Worm (Caenorhabditis elegans) whole organism, late embryonic: Measurements from ENCODE around the gene srv-12.

ENCODE experiments used
- dve-1 ChIP-seq: sonication (generic microtip); optimal IDR thresholded peaks from 2 replicates; lab custom pipeline; 2017; ENCODE audit warnings: antibody characterized with exemption, mild to moderate bottlenecking, missing genetic modification characterization, missing compliant biosample characterization
- lin-11 ChIP-seq: fragments of 200-800 bp; sonication (Bioruptor generic); optimal IDR thresholded peaks from 2 replicates; lab custom pipeline; 2018; ENCODE audit warnings: mild to moderate bottlenecking, missing genetic modification characterization, missing compliant biosample characterization
- tbx-7 ChIP-seq: sonication (generic microtip); optimal IDR thresholded peaks from 2 replicates; lab custom pipeline; 2016; ENCODE audit warnings: missing genotype, missing genetic modification characterization, missing compliant biosample characterization

- no peak for TF ChIP-seq dve-1 (tag; lab: Kevin White, UChicago)
- no peak for TF ChIP-seq lin-11 (tag; lab: Kevin White, UChicago)
- no peak for TF ChIP-seq tbx-7 (tag; lab: Kevin White, UChicago)
Observed at ce11 chrIV:10051088-10051487, 2.4 kb downstream of the srv-12 start, which contains the start of gene T04B2.8.
